Worm (Caenorhabditis elegans) whole organism, L4 larva: ENCODE measurements around the gene phf-31.

ENCODE experiments used
- ama-1 ChIP-seq: fragments of 150-350 bp; optimal IDR thresholded peaks from 2 replicates; lab custom pipeline; 2014; ENCODE audit warnings: inconsistent platforms, mixed read lengths
- ceh-28 ChIP-seq: fragments of 150-350 bp; optimal IDR thresholded peaks from 2 replicates; lab custom pipeline; 2014; ENCODE audit warnings: missing biosample characterization, missing genetic modification reagents, missing genetic modification characterization
- ces-1 ChIP-seq: fragments of 150-350 bp; sonication (generic microtip); optimal IDR thresholded peaks from 4 replicates; lab custom pipeline; 2014; ENCODE audit warnings: missing biosample characterization, missing genetic modification reagents, missing genetic modification characterization
- hif-1 ChIP-seq, 2 experiments: sonication (generic microtip); optimal IDR thresholded peaks; 2 replicates each; lab custom pipeline; 2016 to 2017; ENCODE audit warnings: missing compliant biosample characterization in 2 of 2, missing genetic modification characterization in 2 of 2, missing genetic modification reagents in 2 of 2, missing genotype in 2 of 2, mild to moderate bottlenecking in 1 of 2

DNA sequence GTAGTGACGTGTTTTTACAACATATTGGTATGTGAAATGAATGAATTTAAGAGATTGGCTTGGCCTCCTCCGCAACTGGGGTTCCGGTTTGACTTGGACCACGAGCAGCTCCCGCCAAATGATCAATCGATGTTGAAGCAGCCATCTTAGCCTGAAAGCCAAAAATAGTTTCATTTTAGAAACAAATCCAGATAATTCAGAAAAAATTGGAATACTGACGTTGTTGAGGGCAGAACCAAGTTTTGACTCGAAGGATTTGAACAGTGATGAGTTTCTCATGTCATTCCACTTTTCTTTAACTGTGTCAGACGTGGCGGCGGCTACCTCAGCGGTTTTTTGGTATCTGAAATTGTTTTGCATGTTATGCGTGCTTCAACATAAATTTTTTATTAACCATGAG lies 5.8 kb upstream of the phf-31 start:
- TF ChIP-seq hif-1 (tag; optimal IDR thresholded peaks at IDR 0.05; lab: Kevin White, UChicago) (no peak), ces-1 (GFP tag; lab: Kevin White, UChicago) (no peak), ceh-28 (tag; lab: Kevin White, UChicago) (no peak), ama-1 (lab: Kevin White, UChicago) (no peak)
